Worm (Caenorhabditis elegans): ENCODE data around the gene ZK381.62.

The ZK381.62 gene

ce11 chrIV:6984449-6985380, 13.6 kb upstream of the ZK381.62 start:
- TF ChIP-seq mls-2 (tag; optimal IDR thresholded peaks at IDR 0.05): peak; percentile 8
- no peak for TF ChIP-seq ceh-39 (tag; optimal IDR thresholded peaks at IDR 0.05)
- TF ChIP-seq ceh-43 (GFP tag; optimal IDR thresholded peaks at IDR 0.05): peak; percentile 51
- TF ChIP-seq pha-4 (tag; optimal IDR thresholded peaks at IDR 0.05): peak; percentile 40
- peak; percentile 53 for TF ChIP-seq elt-1 (tag; optimal IDR thresholded peaks at IDR 0.05; ENCODE audit: borderline replicate concordance, insufficient read depth)
- peak; percentile 63 for TF ChIP-seq cnd-1 (tag; optimal IDR thresholded peaks at IDR 0.05)
- TF ChIP-seq sptf-1 (tag; optimal IDR thresholded peaks at IDR 0.05): peak; percentile 7
- peak; percentile 40 for TF ChIP-seq unc-62 (GFP tag; optimal IDR thresholded peaks at IDR 0.05)
- TF ChIP-seq ces-1 (GFP tag; optimal IDR thresholded peaks at IDR 0.05): peak; percentile 49
- TF ChIP-seq ham-2 (GFP tag; optimal IDR thresholded peaks at IDR 0.05): no peak
- TF ChIP-seq unc-39 (tag; optimal IDR thresholded peaks at IDR 0.05): no peak
- TF ChIP-seq ztf-11 (tag; optimal IDR thresholded peaks at IDR 0.05): peak; percentile 18
- TF ChIP-seq unc-120 (tag; optimal IDR thresholded peaks at IDR 0.05; ENCODE audit: poor library complexity, severe bottlenecking): no peak
- TF ChIP-seq drap-1 (GFP tag; optimal IDR thresholded peaks at IDR 0.05): no peak

ce11 chrIV:6978625-6979024, 7.5 kb upstream of the ZK381.62 start:
- TF ChIP-seq zip-8 (tag; optimal IDR thresholded peaks at IDR 0.05): no peak
- TF ChIP-seq nhr-12 (tag; optimal IDR thresholded peaks at IDR 0.05): no peak
- TF ChIP-seq pha-4 (tag; optimal IDR thresholded peaks at IDR 0.05): no peak
- no peak for TF ChIP-seq unc-120 (tag; optimal IDR thresholded peaks at IDR 0.05; ENCODE audit: poor library complexity, severe bottlenecking)
- no peak for TF ChIP-seq ceh-43 (GFP tag; optimal IDR thresholded peaks at IDR 0.05)
- TF ChIP-seq unc-62 (GFP tag; optimal IDR thresholded peaks at IDR 0.05): no peak
- TF ChIP-seq unc-39 (tag; optimal IDR thresholded peaks at IDR 0.05): no peak
- TF ChIP-seq mab-5 (tag; optimal IDR thresholded peaks at IDR 0.05): no peak

ce11 chrIV:6977089-6977558, 6.0 kb upstream of the ZK381.62 start, which contains the start of the genes pgl-1 and him-3:
Gene pgl-1, minus strand, starts transcription at chrIV:6977318.
Gene him-3, plus strand, starts transcription at chrIV:6977508.
- TF ChIP-seq mab-5 (tag; optimal IDR thresholded peaks at IDR 0.05) (no peak), sptf-1 (tag; optimal IDR thresholded peaks at IDR 0.05) (no peak), nhr-237 (tag; optimal IDR thresholded peaks at IDR 0.05) (no peak), unc-39 (tag; optimal IDR thresholded peaks at IDR 0.05) (no peak), ceh-39 (tag; optimal IDR thresholded peaks at IDR 0.05) (no peak), hlh-1 (tag; optimal IDR thresholded peaks at IDR 0.05) (no peak), sem-2 (GFP tag; optimal IDR thresholded peaks at IDR 0.05) (no peak), drap-1 (GFP tag; optimal IDR thresholded peaks at IDR 0.05) (no peak), ztf-11 (tag; optimal IDR thresholded peaks at IDR 0.05) (no peak), snpc-4 (tag; optimal IDR thresholded peaks at IDR 0.05) (no peak)

ce11 chrIV:6974162-6974938, 3.2 kb upstream of the ZK381.62 start:
- TF ChIP-seq sem-2 (GFP tag; optimal IDR thresholded peaks at IDR 0.05) (no peak), nhr-2 (tag; optimal IDR thresholded peaks at IDR 0.05) (no peak), unc-62 (GFP tag; optimal IDR thresholded peaks at IDR 0.05) (no peak), nhr-76 (tag; optimal IDR thresholded peaks at IDR 0.05) (no peak), ceh-83 (GFP tag; optimal IDR thresholded peaks at IDR 0.05) (no peak), mab-5 (tag; optimal IDR thresholded peaks at IDR 0.05) (no peak), drap-1 (GFP tag; optimal IDR thresholded peaks at IDR 0.05) (no peak), nhr-28 (tag; optimal IDR thresholded peaks at IDR 0.05) (no peak), ces-1 (GFP tag; optimal IDR thresholded peaks at IDR 0.05) (no peak), ham-2 (GFP tag; optimal IDR thresholded peaks at IDR 0.05) (no peak), nhr-12 (tag; optimal IDR thresholded peaks at IDR 0.05) (no peak), flh-1 (GFP tag; optimal IDR thresholded peaks at IDR 0.05) (no peak), elt-1 (tag; optimal IDR thresholded peaks at IDR 0.05; ENCODE audit: borderline replicate concordance, insufficient read depth) (no peak), blmp-1 (tag; optimal IDR thresholded peaks at IDR 0.05) (no peak), elt-3 (tag; optimal IDR thresholded peaks at IDR 0.05) (no peak), ztf-11 (tag; optimal IDR thresholded peaks at IDR 0.05) (no peak), cnd-1 (tag; optimal IDR thresholded peaks at IDR 0.05) (no peak), nhr-237 (tag; optimal IDR thresholded peaks at IDR 0.05) (no peak), ceh-39 (tag; optimal IDR thresholded peaks at IDR 0.05) (no peak), unc-120 (tag; optimal IDR thresholded peaks at IDR 0.05; ENCODE audit: poor library complexity, severe bottlenecking) (no peak)
